Worm (Caenorhabditis elegans) whole organism, L1 larva: ENCODE results near the gene nhr-68.

Experiments used
- C04F5.9 ChIP-seq: sonication (generic microtip); optimal IDR thresholded peaks from 2 replicates; lab custom pipeline; 2016; ENCODE audit warnings: missing genetic modification characterization, missing compliant biosample characterization
- aha-1 ChIP-seq: fragments of 150-350 bp; optimal IDR thresholded peaks from 2 replicates; lab custom pipeline; 2014; ENCODE audit warnings: missing biosample characterization, missing genetic modification characterization
- aly-2 ChIP-seq: fragments of 150-350 bp; optimal IDR thresholded peaks from 2 replicates; lab custom pipeline; 2014; ENCODE audit warnings: missing biosample characterization, missing genetic modification characterization
- ama-1 ChIP-seq: fragments of 150-350 bp; optimal IDR thresholded peaks from 2 replicates; lab custom pipeline; 2014
- ceh-63 ChIP-seq: fragments of 200-800 bp; sonication (Bioruptor generic); optimal IDR thresholded peaks from 2 replicates; lab custom pipeline; 2018; ENCODE audit warnings: mild to moderate bottlenecking, missing genetic modification characterization, missing compliant biosample characterization
- ceh-8 ChIP-seq: fragments of 200-800 bp; sonication (Bioruptor generic); optimal IDR thresholded peaks from 2 replicates; lab custom pipeline; 2018; ENCODE audit warnings: mild to moderate bottlenecking, missing genetic modification characterization, moderate library complexity, missing compliant biosample characterization
- ceh-82 ChIP-seq, 3 experiments: fragments of 150-350 bp in 1 of 3; sonication (generic microtip) in 2 of 3; optimal IDR thresholded peaks; 2 replicates each; lab custom pipeline; 2014 to 2017; ENCODE audit warnings: missing biosample characterization in 3 of 3, missing genetic modification characterization in 3 of 3
- ceh-90 ChIP-seq: sonication (generic microtip); optimal IDR thresholded peaks from 2 replicates; lab custom pipeline; 2016; ENCODE audit warnings: missing genetic modification characterization, missing compliant biosample characterization
- ces-1 ChIP-seq: fragments of 150-350 bp; optimal IDR thresholded peaks from 2 replicates; lab custom pipeline; 2014; ENCODE audit warnings: missing biosample characterization, missing genetic modification reagents, missing genetic modification characterization
- dpl-1 ChIP-seq, 3 experiments: fragments of 150-350 bp in 2 of 3; sonication (generic microtip) in 1 of 3; optimal IDR thresholded peaks; 2 replicates each; lab custom pipeline; 2014 to 2017; ENCODE audit warnings: missing biosample characterization in 3 of 3, missing genetic modification characterization in 3 of 3, missing genetic modification reagents in 3 of 3
- dsc-1 ChIP-seq: sonication (generic microtip); optimal IDR thresholded peaks from 2 replicates; lab custom pipeline; 2016; ENCODE audit warnings: mild to moderate bottlenecking, missing genetic modification characterization, missing compliant biosample characterization
- efl-1 ChIP-seq, 4 experiments: fragments of 150-350 bp; optimal IDR thresholded peaks in 3 of 4; peaks in 1 of 4; 1 replicate in 1 of 4; 2 replicates in 3 of 4; lab custom pipeline; 2014; ENCODE audit warnings: missing biosample characterization in 2 of 4, missing genetic modification characterization in 2 of 4, missing genetic modification reagents in 2 of 4
- egl-13 ChIP-seq: sonication (generic microtip); optimal IDR thresholded peaks from 2 replicates; lab custom pipeline; 2016; ENCODE audit warnings: missing genotype, missing genetic modification reagents, missing genetic modification characterization, missing compliant biosample characterization
- egl-27 ChIP-seq, 2 experiments: fragments of 150-350 bp in 1 of 2; sonication (generic microtip); optimal IDR thresholded peaks; 3 replicates each; lab custom pipeline; 2017 to 2018; ENCODE audit warnings: missing biosample characterization in 2 of 2, missing genetic modification characterization in 2 of 2, missing genetic modification reagents in 2 of 2
- elt-2 ChIP-seq: sonication (generic microtip); optimal IDR thresholded peaks from 2 replicates; lab custom pipeline; 2016; ENCODE audit warnings: missing genetic modification characterization, mild to moderate bottlenecking, inconsistent platforms, missing compliant biosample characterization, missing genetic modification reagents
- elt-3 ChIP-seq, 6 experiments: fragments of 150-350 bp in 1 of 6; sonication (generic microtip); optimal IDR thresholded peaks; 2 replicates each; lab custom pipeline; 2017 to 2018; ENCODE audit warnings: missing biosample characterization in 6 of 6, missing genetic modification characterization in 6 of 6, inconsistent platforms in 1 of 6
- ets-5 ChIP-seq: fragments of 200-800 bp; sonication (Bioruptor generic); IDR thresholded peaks from 2 replicates; pipeline ENCODE4 v1.3.6; 2022; ENCODE audit warnings: missing genetic modification characterization, missing compliant biosample characterization
- fkh-10 ChIP-seq: sonication (generic microtip); optimal IDR thresholded peaks from 2 replicates; lab custom pipeline; 2017; ENCODE audit warnings: missing biosample characterization, missing genetic modification reagents, missing genetic modification characterization
- fkh-4 ChIP-seq: sonication (generic microtip); optimal IDR thresholded peaks from 2 replicates; lab custom pipeline; 2016; ENCODE audit warnings: missing compliant biosample characterization, missing genetic modification characterization, borderline replicate concordance
- fos-1 ChIP-seq: fragments of 150-350 bp; optimal IDR thresholded peaks from 2 replicates; lab custom pipeline; 2014; ENCODE audit warnings: missing biosample characterization, missing genetic modification characterization
- grh-1 ChIP-seq: fragments of 200-800 bp; sonication (Bioruptor generic); IDR thresholded peaks from 2 replicates; pipeline ENCODE4 v1.3.6; 2022; ENCODE audit warnings: missing genetic modification reagents, missing genetic modification characterization, missing compliant biosample characterization
- hlh-17 ChIP-seq: fragments of 200-800 bp; sonication (Bioruptor generic); optimal IDR thresholded peaks from 2 replicates; lab custom pipeline; 2018; ENCODE audit warnings: missing genetic modification characterization, mild to moderate bottlenecking, missing compliant biosample characterization, moderate library complexity, borderline replicate concordance
- hlh-4 ChIP-seq: sonication (generic microtip); optimal IDR thresholded peaks from 2 replicates; lab custom pipeline; 2016; ENCODE audit warnings: mild to moderate bottlenecking, missing genetic modification characterization, missing compliant biosample characterization
- hpl-2 ChIP-seq: fragments of 150-350 bp; optimal IDR thresholded peaks from 2 replicates; lab custom pipeline; 2014; ENCODE audit warnings: missing biosample characterization, missing genetic modification reagents, missing genetic modification characterization
- irx-1 ChIP-seq: sonication (generic microtip); optimal IDR thresholded peaks from 2 replicates; lab custom pipeline; 2016; ENCODE audit warnings: missing genetic modification characterization, missing compliant biosample characterization
- jun-1 ChIP-seq: fragments of 150-350 bp; optimal IDR thresholded peaks from 2 replicates; lab custom pipeline; 2014; ENCODE audit warnings: missing biosample characterization, missing genetic modification reagents, missing genetic modification characterization
- lin-14 ChIP-seq: fragments of 200-800 bp; sonication (Bioruptor generic); optimal IDR thresholded peaks from 2 replicates; lab custom pipeline; 2018; ENCODE audit warnings: mild to moderate bottlenecking, missing genetic modification characterization, moderate library complexity, missing compliant biosample characterization
- lir-3 ChIP-seq: sonication (generic microtip); optimal IDR thresholded peaks from 2 replicates; lab custom pipeline; 2016; ENCODE audit warnings: mild to moderate bottlenecking, missing genetic modification characterization, moderate library complexity, missing compliant biosample characterization; ENCODE audit not compliant: poor library complexity
- mab-9 ChIP-seq: fragments of 200-800 bp; sonication (Bioruptor generic); IDR thresholded peaks from 2 replicates; pipeline ENCODE4 v1.3.6; 2022; ENCODE audit warnings: missing genetic modification reagents, missing genetic modification characterization, missing compliant biosample characterization
- mef-2 ChIP-seq: fragments of 150-350 bp; optimal IDR thresholded peaks from 2 replicates; lab custom pipeline; 2014; ENCODE audit warnings: missing biosample characterization, missing genetic modification characterization
- mep-1 ChIP-seq: fragments of 150-350 bp; optimal IDR thresholded peaks from 2 replicates; lab custom pipeline; 2014; ENCODE audit warnings: missing biosample characterization, missing genetic modification characterization
- nhr-12 ChIP-seq: sonication (generic microtip); optimal IDR thresholded peaks from 2 replicates; lab custom pipeline; 2017; ENCODE audit warnings: missing biosample characterization, missing genetic modification characterization
- nhr-19 ChIP-seq: fragments of 200-800 bp; sonication (Bioruptor generic); conservative IDR thresholded peaks from 2 replicates; pipeline ENCODE4 v1.3.6; 2022; ENCODE audit warnings: missing genetic modification characterization, missing compliant biosample characterization
- nhr-237 ChIP-seq: fragments of 150-350 bp; optimal IDR thresholded peaks from 2 replicates; lab custom pipeline; 2014; ENCODE audit warnings: missing biosample characterization, missing genetic modification characterization
- nhr-71 ChIP-seq: sonication (generic microtip); optimal IDR thresholded peaks from 2 replicates; lab custom pipeline; 2016; ENCODE audit warnings: mild to moderate bottlenecking, missing genetic modification characterization, moderate library complexity, missing compliant biosample characterization
- nhr-76 ChIP-seq: sonication (generic microtip); optimal IDR thresholded peaks from 2 replicates; lab custom pipeline; 2017; ENCODE audit warnings: missing biosample characterization, missing genetic modification characterization
- nhr-84 ChIP-seq: sonication (generic microtip); optimal IDR thresholded peaks from 2 replicates; lab custom pipeline; 2017; ENCODE audit warnings: missing biosample characterization, missing genetic modification characterization
- nhr-85 ChIP-seq: sonication (generic microtip); peaks from one replicate; lab custom pipeline; 2016; ENCODE audit warnings: missing genetic modification characterization, inconsistent platforms, missing compliant biosample characterization
- nhr-90 ChIP-seq: sonication (generic microtip); optimal IDR thresholded peaks from 2 replicates; lab custom pipeline; 2016; ENCODE audit warnings: mild to moderate bottlenecking, missing genetic modification characterization, missing compliant biosample characterization; ENCODE audit not compliant: poor library complexity
- pag-3 ChIP-seq: sonication (generic microtip); optimal IDR thresholded peaks from 2 replicates; lab custom pipeline; 2017; ENCODE audit warnings: missing genetic modification characterization, mild to moderate bottlenecking, missing compliant biosample characterization, antibody characterized with exemption, borderline replicate concordance; ENCODE audit not compliant: insufficient read depth
- skn-1 ChIP-seq: fragments of 150-350 bp; optimal IDR thresholded peaks from 2 replicates; lab custom pipeline; 2014; ENCODE audit warnings: missing biosample characterization, missing genetic modification characterization
- snpc-4 ChIP-seq: fragments of 150-350 bp; optimal IDR thresholded peaks from 2 replicates; lab custom pipeline; 2014; ENCODE audit warnings: missing biosample characterization, missing genetic modification characterization
- snu-23 ChIP-seq: sonication (generic microtip); optimal IDR thresholded peaks from 2 replicates; lab custom pipeline; 2016; ENCODE audit warnings: missing genetic modification characterization, missing compliant biosample characterization
- sup-37 ChIP-seq: fragments of 200-800 bp; sonication (Bioruptor generic); optimal IDR thresholded peaks from 2 replicates; lab custom pipeline; 2018; ENCODE audit warnings: mild to moderate bottlenecking, missing genetic modification characterization, missing compliant biosample characterization
- swsn-7 ChIP-seq: sonication (generic microtip); optimal IDR thresholded peaks from 2 replicates; lab custom pipeline; 2016; ENCODE audit warnings: missing genetic modification characterization, missing compliant biosample characterization
- tbx-2 ChIP-seq: sonication (generic microtip); optimal IDR thresholded peaks from 2 replicates; lab custom pipeline; 2016; ENCODE audit warnings: missing genetic modification characterization, missing compliant biosample characterization
- unc-62 ChIP-seq: fragments of 150-350 bp; optimal IDR thresholded peaks from 2 replicates; lab custom pipeline; 2014; ENCODE audit warnings: missing biosample characterization, missing genetic modification reagents, missing genetic modification characterization
- unc-86 ChIP-seq: sonication (generic microtip); optimal IDR thresholded peaks from 2 replicates; lab custom pipeline; 2016; ENCODE audit warnings: missing genetic modification characterization, missing compliant biosample characterization
- unc-98 ChIP-seq: fragments of 200-800 bp; sonication (Bioruptor generic); IDR thresholded peaks from 2 replicates; pipeline ENCODE4 v1.3.6; 2022; ENCODE audit warnings: missing genetic modification characterization, missing compliant biosample characterization
- vab-15 ChIP-seq: sonication (generic microtip); optimal IDR thresholded peaks from 2 replicates; lab custom pipeline; 2017; ENCODE audit warnings: missing genotype, mild to moderate bottlenecking, missing genetic modification characterization, missing compliant biosample characterization
- zip-4 ChIP-seq: fragments of 200-800 bp; sonication (Bioruptor generic); optimal IDR thresholded peaks from 2 replicates; lab custom pipeline; 2018; ENCODE audit warnings: mild to moderate bottlenecking, missing genetic modification characterization, moderate library complexity, missing compliant biosample characterization
- ztf-11 ChIP-seq, 2 experiments: sonication (generic microtip); optimal IDR thresholded peaks; 2 replicates each; lab custom pipeline; 2016 to 2017; ENCODE audit warnings: missing genetic modification characterization in 2 of 2, missing biosample characterization in 1 of 2, missing compliant biosample characterization in 1 of 2

Gene nhr-68

DNA sequence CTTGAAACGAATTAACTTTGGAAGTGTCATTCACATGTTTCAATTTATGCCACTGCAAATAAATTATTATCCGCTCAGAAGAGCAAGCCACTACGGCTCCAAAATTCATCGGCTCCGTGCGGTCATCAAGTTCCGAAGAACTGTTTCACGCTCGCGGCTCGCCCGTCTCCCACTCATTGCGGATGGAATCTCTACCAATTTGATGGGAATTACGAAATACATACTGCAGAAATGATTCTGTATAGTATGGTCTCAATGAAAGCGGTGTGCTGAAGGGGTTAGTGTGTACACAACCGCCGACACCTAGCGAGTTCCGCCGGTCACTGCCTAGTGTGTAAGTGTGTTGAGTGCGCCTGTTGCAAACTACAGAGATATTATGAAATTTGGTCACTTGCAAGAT lies 11.9 kb downstream of the nhr-68 start:
- TF ChIP-seq irx-1 (tag; lab: Kevin White, UChicago) (no peak), lin-14 (GFP tag; lab: Kevin White, UChicago) (no peak), pag-3 (no peak), unc-98 (no peak), jun-1 (tag; lab: Kevin White, UChicago) (no peak), nhr-19 (peak; percentile 66), efl-1 (optimal IDR thresholded peaks at IDR 0.05; lab: Kevin White, UChicago) (peak; percentile 4 to 30), efl-1 (GFP tag; optimal IDR thresholded peaks at IDR 0.05 in 1 of 2; lab: Kevin White, UChicago) (no peak), ztf-11 (tag; optimal IDR thresholded peaks at IDR 0.05; lab: Kevin White, UChicago) (no peak), skn-1 (tag; lab: Kevin White, UChicago) (peak; percentile 11), grh-1 (GFP tag; lab: Robert Waterston, UW) (0 out of 2 replicates have a peak, but pooled peaks have one; percentile 28), zip-4 (GFP tag; lab: Kevin White, UChicago) (peak; percentile 70), sup-37 (no peak), dpl-1 (GFP tag; optimal IDR thresholded peaks at IDR 0.05; lab: Kevin White, UChicago) (peak in 1 of 3 experiments; percentile 0), mep-1 (tag; lab: Kevin White, UChicago) (no peak), egl-27 (tag; optimal IDR thresholded peaks at IDR 0.05; lab: Kevin White, UChicago) (no peak), hlh-4 (no peak), nhr-12 (tag; lab: Kevin White, UChicago) (no peak), aly-2 (tag; lab: Kevin White, UChicago) (no peak), vab-15 (no peak), ces-1 (GFP tag; lab: Kevin White, UChicago) (no peak), ceh-82 (tag; optimal IDR thresholded peaks at IDR 0.05; lab: Kevin White, UChicago) (peak; percentile 42 to 54 (median 49)), nhr-71 (tag; lab: Kevin White, UChicago) (peak; percentile 80), nhr-84 (no peak), unc-86 (tag; lab: Kevin White, UChicago) (no peak), elt-3 (tag; optimal IDR thresholded peaks at IDR 0.05; lab: Kevin White, UChicago) (peak in 1 of 6 experiments; percentile 16), unc-62 (GFP tag; lab: Kevin White, UChicago) (no peak), mef-2 (tag; lab: Kevin White, UChicago) (no peak), elt-2 (tag; lab: Kevin White, UChicago) (peak; percentile 61), ets-5 (GFP tag; lab: Robert Waterston, UW) (no peak), hlh-17 (GFP tag; lab: Kevin White, UChicago) (no peak), nhr-237 (tag; lab: Kevin White, UChicago) (no peak), ceh-8 (GFP tag; lab: Kevin White, UChicago) (no peak), nhr-85 (peak; percentile 87), fkh-10 (GFP tag; lab: Kevin White, UChicago) (no peak), fos-1 (tag; lab: Kevin White, UChicago) (no peak), tbx-2 (tag; lab: Kevin White, UChicago) (no peak), hpl-2 (GFP tag; lab: Kevin White, UChicago) (peak; percentile 56), snu-23 (GFP tag; lab: Kevin White, UChicago) (no peak), dsc-1 (no peak), snpc-4 (peak; percentile 97), ceh-90 (no peak), fkh-4 (no peak), egl-13 (no peak), lir-3 (tag; lab: Kevin White, UChicago) (no peak), C04F5.9 (no peak), nhr-90 (tag; lab: Kevin White, UChicago) (peak; percentile 62), mab-9 (GFP tag; lab: Robert Waterston, UW) (no peak), nhr-76 (tag; lab: Kevin White, UChicago) (no peak), ceh-63 (no peak), aha-1 (no peak), ama-1 (no peak), swsn-7 (tag; lab: Kevin White, UChicago) (peak; percentile 29)
